Worm (Caenorhabditis elegans): ENCODE results near the gene ZK1098.2.

ZK1098.2 gene

ce11 chrIII:9546016-9546659, 17.2 kb downstream of the ZK1098.2 start, which contains the start of gene unc-16 (continued):
- TF ChIP-seq chd-7 (tag; optimal IDR thresholded peaks at IDR 0.05) (no peak), ekl-4 (GFP tag; IDR thresholded peaks at IDR 0.05) (peak; percentile 84), F55B11.4 (tag; optimal IDR thresholded peaks at IDR 0.05; ENCODE audit: borderline replicate concordance, insufficient read depth) (no peak), Y67H2A.10 (GFP tag; conservative IDR thresholded peaks at IDR 0.05) (peak; percentile 64; the same call in 1 of the 2 replicates), egl-18 (GFP tag; IDR thresholded peaks at IDR 0.05) (no peak), attf-3 (GFP tag; conservative IDR thresholded peaks at IDR 0.05) (peak; percentile 59), snpc-3.4 (tag; optimal IDR thresholded peaks at IDR 0.05) (no peak), lin-40 (tag; optimal IDR thresholded peaks at IDR 0.05) (peak; percentile 85), snpc-1.3 (tag; optimal IDR thresholded peaks at IDR 0.05; ENCODE audit: insufficient read depth) (no peak), T07F8.4 (tag; optimal IDR thresholded peaks at IDR 0.05) (no peak), B0019.2 (GFP tag; conservative IDR thresholded peaks at IDR 0.05) (no peak), dpl-1 (GFP tag; optimal IDR thresholded peaks at IDR 0.05) (peak; percentile 34), ceh-100 (GFP tag; IDR thresholded peaks at IDR 0.05) (peak; percentile 51), hlh-12 (tag; optimal IDR thresholded peaks at IDR 0.05) (no peak), attf-5 (GFP tag; optimal IDR thresholded peaks at IDR 0.05) (peak; percentile 89), ztf-22 (GFP tag; optimal IDR thresholded peaks at IDR 0.05) (no peak), sdz-38 (tag; optimal IDR thresholded peaks at IDR 0.05) (no peak), F37B4.10 (GFP tag; IDR thresholded peaks at IDR 0.05) (no peak), zfh-2 (GFP tag; conservative IDR thresholded peaks at IDR 0.05) (peak; percentile 63; the same call in 1 of the 2 replicates), F57A8.1 (GFP tag; optimal IDR thresholded peaks at IDR 0.05) (no peak), B0336.3 (GFP tag; IDR thresholded peaks at IDR 0.05) (peak; percentile 59), ama-1 (optimal IDR thresholded peaks at IDR 0.05) (peak; percentile 25), ama-1 (GFP tag; optimal IDR thresholded peaks at IDR 0.05) (no peak), K12H6.12 (tag; optimal IDR thresholded peaks at IDR 0.05) (peak; percentile 72), pbrm-1 (GFP tag; IDR thresholded peaks at IDR 0.05) (peak; percentile 72), madf-10 (tag; optimal IDR thresholded peaks at IDR 0.05) (peak; percentile 45), nhr-80 (tag; optimal IDR thresholded peaks at IDR 0.05) (peak; percentile 70), mel-28 (tag; optimal IDR thresholded peaks at IDR 0.05; ENCODE audit: borderline replicate concordance) (no peak), lin-26 (GFP tag; IDR thresholded peaks at IDR 0.05) (peak; percentile 26; the same call in 1 of the 2 replicates), C06A6.2 (GFP tag; conservative IDR thresholded peaks at IDR 0.05) (0 out of 2 replicates have a peak, but pooled peaks have one; percentile 31), efl-1 (GFP tag; optimal IDR thresholded peaks at IDR 0.05) (peak; percentile 19), tlf-1 (GFP tag; optimal IDR thresholded peaks at IDR 0.05) (peak; percentile 28), F33H1.4 (GFP tag; IDR thresholded peaks at IDR 0.05) (peak; percentile 50; the same call in 1 of the 2 replicates), sea-2 (GFP tag; IDR thresholded peaks at IDR 0.05) (no peak), bed-1 (GFP tag; IDR thresholded peaks at IDR 0.05) (no peak), dpff-1 (tag; optimal IDR thresholded peaks at IDR 0.05) (no peak), hrde-1 (tag; optimal IDR thresholded peaks at IDR 0.05; ENCODE audit: borderline replicate concordance) (no peak), snpc-4 (GFP tag; optimal IDR thresholded peaks at IDR 0.05) (no peak), snpc-4 (tag; optimal IDR thresholded peaks at IDR 0.05) (peak in 3 of 4 experiments; percentile 32 to 55 (median 52)), gei-17 (GFP tag; optimal IDR thresholded peaks at IDR 0.05) (no peak), madf-8 (GFP tag; conservative IDR thresholded peaks at IDR 0.05) (peak; percentile 40), ets-4 (GFP tag; optimal IDR thresholded peaks at IDR 0.05) (no peak), lin-35 (GFP tag; optimal IDR thresholded peaks at IDR 0.05) (peak in 1 of 3 experiments; percentile 82), die-1 (tag; optimal IDR thresholded peaks at IDR 0.05) (no peak), cebp-1 (GFP tag; IDR thresholded peaks at IDR 0.05) (0 out of 2 replicates have a peak, but pooled peaks have one; percentile 12), cebp-1 (tag; optimal IDR thresholded peaks at IDR 0.05) (peak; percentile 82), ztf-3 (GFP tag; optimal IDR thresholded peaks at IDR 0.05) (no peak), dox-1 (GFP tag; IDR thresholded peaks at IDR 0.05) (peak; percentile 80)
